Worm (Caenorhabditis elegans) whole organism, late embryonic: ENCODE data around the gene nspg-1.

Source experiments
- C08G9.2 ChIP-seq: sonication (generic microtip); optimal IDR thresholded peaks from 2 replicates; lab custom pipeline; 2016; ENCODE audit warnings: mild to moderate bottlenecking, missing genetic modification characterization, moderate library complexity, missing compliant biosample characterization
- F13H6.1 ChIP-seq: sonication (generic microtip); optimal IDR thresholded peaks from 2 replicates; lab custom pipeline; 2016; ENCODE audit warnings: missing genetic modification characterization, missing compliant biosample characterization
- K09A11.1 ChIP-seq: sonication (generic microtip); optimal IDR thresholded peaks from 2 replicates; lab custom pipeline; 2017; ENCODE audit warnings: antibody characterized with exemption, mild to moderate bottlenecking, missing genetic modification characterization, missing compliant biosample characterization; ENCODE audit not compliant: insufficient read depth
- ceh-14 ChIP-seq: sonication (generic microtip); optimal IDR thresholded peaks from 2 replicates; lab custom pipeline; 2016; ENCODE audit warnings: missing genotype, missing genetic modification characterization, missing compliant biosample characterization
- ceh-18 ChIP-seq: sonication (generic microtip); optimal IDR thresholded peaks from 2 replicates; lab custom pipeline; 2016; ENCODE audit warnings: missing genetic modification characterization, missing compliant biosample characterization
- ceh-2 ChIP-seq: sonication (generic microtip); optimal IDR thresholded peaks from 2 replicates; lab custom pipeline; 2016; ENCODE audit warnings: missing genotype, missing genetic modification characterization, missing compliant biosample characterization
- ceh-30 ChIP-seq: fragments of 150-350 bp; optimal IDR thresholded peaks from 2 replicates; lab custom pipeline; 2014; ENCODE audit warnings: missing biosample characterization, missing genetic modification characterization
- ceh-31 ChIP-seq: sonication (generic microtip); optimal IDR thresholded peaks from 2 replicates; lab custom pipeline; 2016; ENCODE audit warnings: missing genetic modification characterization, missing compliant biosample characterization
- ceh-45 ChIP-seq: fragments of 200-800 bp; sonication (Bioruptor generic); IDR thresholded peaks from 2 replicates; pipeline ENCODE4 v1.3.6; 2022; ENCODE audit warnings: missing genetic modification reagents, missing genetic modification characterization, missing compliant biosample characterization
- ceh-48 ChIP-seq: sonication (generic microtip); optimal IDR thresholded peaks from 2 replicates; lab custom pipeline; 2016; ENCODE audit warnings: missing genetic modification characterization, inconsistent platforms, missing compliant biosample characterization
- elt-2 ChIP-seq: sonication (generic microtip); optimal IDR thresholded peaks from 2 replicates; lab custom pipeline; 2016; ENCODE audit warnings: missing genetic modification reagents, missing genetic modification characterization, missing compliant biosample characterization
- ets-4 ChIP-seq: sonication (generic microtip); optimal IDR thresholded peaks from 2 replicates; lab custom pipeline; 2016; ENCODE audit warnings: missing genetic modification characterization, missing compliant biosample characterization
- fax-1 ChIP-seq: sonication (generic microtip); optimal IDR thresholded peaks from 2 replicates; lab custom pipeline; 2016; ENCODE audit warnings: missing genotype, missing genetic modification characterization, missing compliant biosample characterization
- fkh-6 ChIP-seq: sonication (generic microtip); optimal IDR thresholded peaks from 2 replicates; lab custom pipeline; 2016; ENCODE audit warnings: missing genetic modification characterization, missing compliant biosample characterization
- hlh-13 ChIP-seq: fragments of 200-800 bp; sonication (Bioruptor generic); optimal IDR thresholded peaks from 2 replicates; lab custom pipeline; 2018; ENCODE audit warnings: mild to moderate bottlenecking, missing genetic modification characterization, missing compliant biosample characterization
- hlh-30 ChIP-seq: sonication (generic microtip); optimal IDR thresholded peaks from 2 replicates; lab custom pipeline; 2017; ENCODE audit warnings: antibody characterized with exemption, missing genetic modification characterization, missing compliant biosample characterization; ENCODE audit not compliant: insufficient read depth
- hlh-6 ChIP-seq: sonication (generic microtip); optimal IDR thresholded peaks from 2 replicates; lab custom pipeline; 2016; ENCODE audit warnings: missing genotype, missing genetic modification characterization, missing compliant biosample characterization
- hlh-8 ChIP-seq: sonication (generic microtip); optimal IDR thresholded peaks from 2 replicates; lab custom pipeline; 2016; ENCODE audit warnings: missing genotype, missing genetic modification characterization, missing compliant biosample characterization
- npax-4 ChIP-seq: sonication (generic microtip); optimal IDR thresholded peaks from 2 replicates; lab custom pipeline; 2016; ENCODE audit warnings: missing genetic modification characterization, missing compliant biosample characterization
- pax-1 ChIP-seq: fragments of 150-350 bp; optimal IDR thresholded peaks from 2 replicates; lab custom pipeline; 2014; ENCODE audit warnings: missing biosample characterization, missing genetic modification characterization
- pqm-1 ChIP-seq: sonication (generic microtip); optimal IDR thresholded peaks from 2 replicates; lab custom pipeline; 2016; ENCODE audit warnings: missing genetic modification characterization, missing compliant biosample characterization
- pros-1 ChIP-seq: fragments of 150-350 bp; optimal IDR thresholded peaks from 2 replicates; lab custom pipeline; 2014; ENCODE audit warnings: missing biosample characterization, missing genetic modification reagents, missing genetic modification characterization
- ref-2 ChIP-seq: sonication (generic microtip); optimal IDR thresholded peaks from 2 replicates; lab custom pipeline; 2016; ENCODE audit warnings: missing genetic modification characterization, missing compliant biosample characterization
- sdc-2 ChIP-seq: sonication (generic microtip); optimal IDR thresholded peaks from 2 replicates; lab custom pipeline; 2016; ENCODE audit warnings: missing genotype, missing genetic modification characterization, missing compliant biosample characterization
- sox-2 ChIP-seq: fragments of 200-800 bp; sonication (Bioruptor generic); IDR thresholded peaks from 2 replicates; pipeline ENCODE4 v1.3.6; 2022; ENCODE audit warnings: missing genetic modification reagents, missing genetic modification characterization, missing compliant biosample characterization
- syd-9 ChIP-seq: sonication (generic microtip); optimal IDR thresholded peaks from 2 replicates; lab custom pipeline; 2016; ENCODE audit warnings: mild to moderate bottlenecking, missing genetic modification characterization, moderate library complexity, missing compliant biosample characterization
- tbx-2 ChIP-seq: sonication (generic microtip); optimal IDR thresholded peaks from 2 replicates; lab custom pipeline; 2016; ENCODE audit warnings: missing genetic modification characterization, missing compliant biosample characterization
- unc-3 ChIP-seq, 2 experiments: fragments of 200-800 bp in 1 of 2; sonication (Bioruptor generic) in 1 of 2; sonication (generic microtip) in 1 of 2; conservative IDR thresholded peaks in 1 of 2; optimal IDR thresholded peaks in 1 of 2; 2 replicates each; pipeline versions ENCODE4 v1.3.6 to Lab custom; 2016 to 2022; ENCODE audit warnings: missing compliant biosample characterization in 2 of 2, missing genetic modification characterization in 2 of 2, missing genetic modification reagents in 1 of 2
- unc-42 ChIP-seq: sonication (generic microtip); optimal IDR thresholded peaks from 2 replicates; lab custom pipeline; 2016; ENCODE audit warnings: missing genotype, missing genetic modification characterization, missing compliant biosample characterization
- unc-55 ChIP-seq: sonication (generic microtip); optimal IDR thresholded peaks from 2 replicates; lab custom pipeline; 2017; ENCODE audit warnings: missing biosample characterization, missing genetic modification reagents, missing genetic modification characterization

The nspg-1 gene

DNA sequence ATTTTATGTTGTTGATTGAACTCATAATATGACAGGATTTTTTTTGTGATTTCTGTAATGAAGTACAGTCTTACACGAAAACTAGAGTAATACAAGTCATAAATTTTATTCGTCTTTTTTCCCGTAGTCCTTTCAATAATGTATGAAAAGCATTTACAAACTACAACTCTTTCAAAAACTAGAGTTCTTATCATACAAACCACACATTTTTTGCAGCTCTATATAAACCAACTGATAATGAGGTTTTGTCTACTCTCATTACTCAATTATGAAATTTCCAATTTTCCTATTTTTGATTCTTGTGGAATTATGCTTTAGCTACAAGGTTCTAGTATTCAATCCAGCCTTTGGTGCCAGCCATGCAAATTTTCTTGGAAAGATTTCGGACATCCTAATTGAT, 43.1 kb downstream of the nspg-1 start, which contains the start of gene ugt-16:
Gene ugt-16, plus strand, starts transcription at position 248 of the 400 bp plus-strand sequence.
- TF ChIP-seq elt-2 (tag; lab: Kevin White, UChicago), result peak; percentile 1
- TF ChIP-seq ceh-18 (tag; lab: Kevin White, UChicago), result no peak

DNA sequence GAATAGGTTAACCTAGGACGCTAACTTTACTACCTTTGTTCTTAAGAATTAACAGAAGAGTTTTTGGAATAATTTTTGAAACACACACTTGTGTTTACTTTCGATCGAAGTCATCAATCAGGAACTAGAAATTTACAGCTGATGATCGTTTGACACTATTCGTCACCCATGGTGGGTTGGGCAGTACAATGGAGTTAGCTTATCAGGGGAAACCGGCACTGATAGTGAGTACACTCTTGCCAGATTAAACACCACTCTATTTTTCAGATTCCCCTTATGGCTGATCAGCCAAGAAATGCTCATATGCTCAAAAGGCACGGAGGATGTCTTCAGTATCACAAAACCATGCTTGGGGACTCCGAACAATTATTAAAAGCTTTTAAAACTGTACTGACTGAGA, 45.8 kb downstream of the nspg-1 start:
- TF ChIP-seq elt-2 (tag; lab: Kevin White, UChicago), result peak; percentile 61
- TF ChIP-seq ceh-45 (GFP tag; lab: Robert Waterston, UW), result no peak
- TF ChIP-seq, all 69 proteins: peak for 1

DNA sequence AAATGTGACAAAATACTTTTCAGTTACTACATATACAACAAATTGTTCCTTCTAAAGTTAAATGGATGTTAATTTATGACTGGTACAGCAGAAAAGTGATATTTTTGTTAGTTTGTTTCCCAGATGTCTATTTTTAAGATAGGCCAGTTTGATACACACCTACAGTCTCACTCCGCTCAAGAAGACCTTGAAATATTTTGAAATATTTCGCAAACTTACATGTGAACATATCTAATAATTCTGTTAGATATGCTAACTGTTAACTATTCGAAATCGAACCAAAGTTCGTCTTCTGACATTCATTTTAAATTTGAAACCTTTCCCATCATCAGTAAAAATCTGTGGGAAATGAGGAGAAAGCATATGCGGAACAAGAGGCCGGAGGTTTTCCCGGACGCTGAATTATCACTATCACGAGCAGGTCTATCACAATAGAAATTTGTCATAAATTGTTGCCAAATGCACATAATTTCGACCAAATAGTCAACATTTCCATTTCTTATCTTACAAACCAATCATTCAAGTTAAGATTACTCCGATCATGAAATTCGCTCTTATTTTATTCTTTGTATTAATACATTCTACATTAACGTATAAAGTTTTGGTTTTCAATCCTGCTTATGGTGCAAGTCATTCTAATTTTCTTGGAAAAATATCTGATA, 48.0 kb downstream of the nspg-1 start, which contains the start of the genes ZC443.4 and ugt-18:
Gene ZC443.4, minus strand, starts transcription at position 95 of the 662 bp plus-strand sequence.
Gene ugt-18, plus strand, starts transcription at position 469 of the 662 bp plus-strand sequence.
- TF ChIP-seq F13H6.1 (tag; lab: Kevin White, UChicago) (no peak), C08G9.2 (tag; lab: Kevin White, UChicago) (no peak), ceh-18 (tag; lab: Kevin White, UChicago) (no peak), unc-55 (GFP tag; lab: Kevin White, UChicago) (no peak), ceh-30 (no peak), hlh-8 (tag; lab: Kevin White, UChicago) (no peak), fax-1 (no peak), ets-4 (no peak), pros-1 (no peak), hlh-13 (GFP tag; lab: Kevin White, UChicago) (no peak), unc-3 (GFP tag; conservative IDR thresholded peaks at IDR 0.05; lab: Robert Waterston, UW) (no peak), unc-3 (tag; optimal IDR thresholded peaks at IDR 0.05; lab: Kevin White, UChicago) (no peak), ceh-31 (tag; lab: Kevin White, UChicago) (no peak), hlh-6 (tag; lab: Kevin White, UChicago) (no peak), npax-4 (tag; lab: Kevin White, UChicago) (no peak), ref-2 (tag; lab: Kevin White, UChicago) (no peak), pqm-1 (no peak), fkh-6 (no peak)

DNA sequence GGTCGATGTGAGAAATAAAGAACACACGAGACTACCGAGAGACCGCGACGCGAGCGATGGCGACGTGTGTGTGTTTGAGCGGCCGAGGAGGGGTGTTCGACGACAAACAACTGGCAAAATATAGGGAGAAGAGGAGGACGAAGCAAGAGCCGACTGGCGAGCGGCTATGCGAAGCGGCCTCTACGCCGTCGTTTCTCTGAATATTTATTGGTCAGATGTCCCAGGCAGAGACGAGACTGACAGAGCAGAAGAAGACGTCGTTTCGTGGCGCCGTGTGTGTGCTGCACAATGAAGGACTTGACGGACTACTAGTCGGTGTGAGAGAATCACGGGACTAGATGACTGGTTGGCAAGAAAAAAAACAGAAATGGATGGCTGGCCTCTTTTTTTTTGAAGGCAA, 48.7 kb downstream of the nspg-1 start:
- no peak for TF ChIP-seq ceh-18 (tag; lab: Kevin White, UChicago)
- peak; percentile 20 for TF ChIP-seq syd-9 (tag; lab: Kevin White, UChicago)
- peak; percentile 4 for TF ChIP-seq ceh-14 (tag; lab: Kevin White, UChicago)
- peak; percentile 20 for TF ChIP-seq tbx-2 (tag; lab: Kevin White, UChicago)
- TF ChIP-seq ceh-2 (tag; lab: Kevin White, UChicago), result peak; percentile 13
- TF ChIP-seq pax-1 (tag; lab: Kevin White, UChicago), result no peak
- TF ChIP-seq hlh-6 (tag; lab: Kevin White, UChicago), result peak; percentile 41

DNA sequence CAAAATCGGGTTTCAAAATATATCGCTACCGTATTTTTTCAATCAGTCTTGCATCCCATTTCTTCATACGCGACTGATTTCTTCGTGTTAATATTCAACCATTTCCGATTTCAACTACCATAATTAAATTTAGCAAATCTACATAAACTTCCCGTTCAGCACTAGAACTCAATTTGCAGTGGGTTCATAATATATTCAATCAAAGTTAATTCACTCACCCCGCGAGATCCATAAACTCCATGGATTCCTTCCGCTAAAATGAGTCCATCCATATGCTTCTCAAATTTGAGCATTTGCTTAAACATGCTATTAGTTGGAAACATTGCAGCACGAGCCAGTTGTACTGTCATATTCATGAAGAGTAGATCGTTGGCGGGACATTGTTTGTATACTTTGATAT, 49.4 kb downstream of the nspg-1 start:
- TF ChIP-seq fkh-6 (no peak), pros-1 (no peak), pqm-1 (no peak), ceh-48 (tag; lab: Kevin White, UChicago) (no peak), unc-42 (peak; percentile 65), K09A11.1 (tag; lab: Kevin White, UChicago) (no peak), sox-2 (GFP tag; lab: Robert Waterston, UW) (no peak)

DNA sequence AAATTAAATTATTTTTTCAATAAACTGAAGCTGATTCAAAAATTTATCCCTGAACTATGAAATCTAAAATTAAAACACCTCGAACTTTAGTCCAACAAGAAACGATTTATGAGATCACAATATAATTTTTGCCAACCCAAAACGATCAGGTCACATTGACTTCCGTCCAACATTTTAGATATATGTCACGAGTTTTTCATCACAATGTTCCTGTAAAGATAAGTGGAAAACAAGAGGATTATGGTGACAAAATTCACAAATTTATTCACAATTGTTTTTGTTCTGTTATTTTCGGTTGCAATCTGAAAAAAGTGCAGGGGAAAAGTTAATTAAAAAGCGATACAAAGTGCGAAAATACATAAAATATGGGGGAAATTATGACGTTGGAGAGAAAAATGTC, 51.2 kb downstream of the nspg-1 start:
- no peak for TF ChIP-seq pax-1 (tag; lab: Kevin White, UChicago)
- no peak for TF ChIP-seq hlh-30 (tag; lab: Kevin White, UChicago)
- TF ChIP-seq fkh-6, result no peak
- no peak for TF ChIP-seq sdc-2
